Worm (Caenorhabditis elegans): ENCODE measurements around the gene F58E6.6.

DNA sequence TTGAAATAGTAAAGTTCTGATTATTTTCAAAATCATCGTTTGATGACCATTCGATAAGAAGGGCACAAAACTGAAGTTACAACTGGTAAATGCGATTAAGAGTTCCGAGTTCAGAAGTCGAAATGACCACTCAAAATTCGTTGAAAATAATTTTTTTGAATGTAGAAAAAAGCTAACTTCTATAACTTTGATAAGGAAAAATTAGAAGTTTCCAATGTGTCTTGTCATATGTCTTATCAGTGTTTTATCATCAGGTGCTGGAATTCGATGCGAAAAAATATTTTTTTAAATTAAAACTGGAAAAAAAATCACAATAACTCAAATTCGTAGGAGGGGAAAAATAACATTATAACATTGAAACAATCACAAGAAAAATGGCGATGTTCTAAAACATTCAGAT is 27.1 kb downstream of the F58E6.6 start:
- TF ChIP-seq fkh-10 (GFP tag; optimal IDR thresholded peaks at IDR 0.05): no peak
- no peak for TF ChIP-seq ama-1 (optimal IDR thresholded peaks at IDR 0.05)
- no peak for TF ChIP-seq pha-4 (GFP tag; IDR thresholded peaks at IDR 0.05)
- no peak for TF ChIP-seq pha-4 (tag; optimal IDR thresholded peaks at IDR 0.05)
- TF ChIP-seq lsy-2 (tag; optimal IDR thresholded peaks at IDR 0.05): no peak
- TF ChIP-seq snpc-4 (tag; optimal IDR thresholded peaks at IDR 0.05): no peak

Data from whole organism, L4 larva.